Fruit fly (Drosophila melanogaster): ENCODE measurements around the gene Pgant5.

The Pgant5 gene

dm6 chr2L:5027321-5028069, 65.9 kb downstream of the Pgant5 start (continued):
- 0 out of 3 replicates have a peak, but pooled peaks have one; percentile 30 for TF ChIP-seq Doc3 (GFP tag; IDR thresholded peaks at IDR 0.05; ENCODE audit: partially characterized antibody)
- peak; percentile 9 for TF ChIP-seq lilli (GFP tag; optimal IDR thresholded peaks at IDR 0.05)
- TF ChIP-seq repo (GFP tag; optimal IDR thresholded peaks at IDR 0.05) = no peak
- TF ChIP-seq CG15601 (tag; optimal IDR thresholded peaks at IDR 0.05) = no peak
- no peak for TF ChIP-seq fd102C (GFP tag; optimal IDR thresholded peaks at IDR 0.05)
- TF ChIP-seq CG18262 (tag; optimal IDR thresholded peaks at IDR 0.05) = peak; percentile 0
- TF ChIP-seq ewg (GFP tag; optimal IDR thresholded peaks at IDR 0.05) = no peak
- peak; percentile 11 for TF ChIP-seq CG11504 (tag; optimal IDR thresholded peaks at IDR 0.05)
- peak; percentile 8 for TF ChIP-seq CG18599 (GFP tag; optimal IDR thresholded peaks at IDR 0.05)
- TF ChIP-seq caup (GFP tag; optimal IDR thresholded peaks at IDR 0.05; ENCODE audit: severe bottlenecking) = no peak
- TF ChIP-seq CG6683 (GFP tag; optimal IDR thresholded peaks at IDR 0.05) = no peak
- TF ChIP-seq Tbp (GFP tag; optimal IDR thresholded peaks at IDR 0.05) = no peak
- no peak for TF ChIP-seq CG42726 (GFP tag; IDR thresholded peaks at IDR 0.05; ENCODE audit: partially characterized antibody)
- TF ChIP-seq Jarid2 (GFP tag; optimal IDR thresholded peaks at IDR 0.05) = peak; percentile 33
- peak; percentile 95 for TF ChIP-seq CG34376 (GFP tag; optimal IDR thresholded peaks at IDR 0.05)

- TF ChIP-seq tup (GFP tag; optimal IDR thresholded peaks at IDR 0.05) = no peak
- no peak for TF ChIP-seq aop (GFP tag; IDR thresholded peaks at IDR 0.05)
- TF ChIP-seq chinmo (GFP tag; IDR thresholded peaks at IDR 0.05; ENCODE audit: partially characterized antibody) = 0 out of 4 replicates have a peak, but pooled peaks have one; percentile 16
- TF ChIP-seq CG34376 (GFP tag; optimal IDR thresholded peaks at IDR 0.05) = peak; percentile 82
- TF ChIP-seq cwo (GFP tag; optimal IDR thresholded peaks at IDR 0.05) = peak; percentile 34
- no peak for TF ChIP-seq CG18764 (GFP tag; optimal IDR thresholded peaks at IDR 0.05)
- TF ChIP-seq CG42726 (GFP tag; IDR thresholded peaks at IDR 0.05; ENCODE audit: partially characterized antibody) = no peak
- TF ChIP-seq tx (GFP tag; optimal IDR thresholded peaks at IDR 0.05) = no peak
- peak; percentile 50 for TF ChIP-seq sug (tag; optimal IDR thresholded peaks at IDR 0.05)
- no peak for TF ChIP-seq nmo (GFP tag; optimal IDR thresholded peaks at IDR 0.05)
- TF ChIP-seq Lim3 (GFP tag; IDR thresholded peaks at IDR 0.05) = no peak
- TF ChIP-seq ftz-f1 (GFP tag; optimal IDR thresholded peaks at IDR 0.05) = no peak
- TF ChIP-seq Ets65A (GFP tag) = peak; percentile 8
- peak in 1 of 2 experiments; percentile 27 for TF ChIP-seq Pdp1 (GFP tag; optimal IDR thresholded peaks at IDR 0.05)
- TF ChIP-seq Sin3A (optimal IDR thresholded peaks at IDR 0.05) = no peak
- no peak for TF ChIP-seq kah (GFP tag; optimal IDR thresholded peaks at IDR 0.05)
Observed at dm6 chr2L:5025557-5025956, 67.8 kb downstream of the Pgant5 start.

DNA sequence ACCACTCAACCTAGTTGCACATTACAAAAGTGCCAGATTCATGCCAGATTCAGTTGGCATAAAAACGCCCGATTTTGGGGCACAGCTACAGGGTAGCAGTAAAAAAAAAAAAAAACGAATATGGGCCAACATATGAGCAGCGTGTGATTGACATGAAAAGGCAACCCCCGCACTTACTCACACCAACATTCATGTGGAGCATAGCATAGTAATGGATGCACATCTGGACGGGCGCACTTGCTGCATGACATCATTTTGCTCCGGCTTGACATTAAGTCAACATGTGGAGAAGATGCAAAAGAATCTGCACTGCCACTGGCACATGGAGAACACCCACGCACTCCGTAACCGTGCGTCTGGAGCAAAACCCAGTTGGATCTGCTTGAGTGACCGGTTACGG, 70.8 kb downstream of the Pgant5 start:
- TF ChIP-seq danr (GFP tag; IDR thresholded peaks at IDR 0.05) (no peak), Ets65A (GFP tag) (peak; percentile 88), twi (tag; optimal IDR thresholded peaks at IDR 0.05) (peak; percentile 79)
